Worm (Caenorhabditis elegans) whole organism, early embryonic: Measurements from ENCODE around the gene xpf-1.

Experiments
- ama-1 ChIP-seq: fragments of 150-350 bp; optimal IDR thresholded peaks from 2 replicates; lab custom pipeline; 2014
- ceh-36 ChIP-seq: sonication (generic microtip); optimal IDR thresholded peaks from 2 replicates; lab custom pipeline; 2016; ENCODE audit warnings: missing genetic modification characterization, inconsistent platforms, missing compliant biosample characterization
- pes-1 ChIP-seq: fragments of 200-800 bp; sonication (Bioruptor generic); IDR thresholded peaks from 2 replicates; pipeline ENCODE4 v1.3.6; 2022; ENCODE audit warnings: missing genetic modification reagents, missing genetic modification characterization, missing compliant biosample characterization
- tbx-37 ChIP-seq: fragments of 200-800 bp; sonication (Bioruptor generic); conservative IDR thresholded peaks from 2 replicates; pipeline ENCODE4 v1.3.6; 2022; ENCODE audit warnings: missing genetic modification reagents, missing genetic modification characterization, missing compliant biosample characterization
- tra-4 ChIP-seq: sonication (generic microtip); optimal IDR thresholded peaks from 2 replicates; lab custom pipeline; 2017; ENCODE audit warnings: missing genetic modification characterization, missing compliant biosample characterization

DNA sequence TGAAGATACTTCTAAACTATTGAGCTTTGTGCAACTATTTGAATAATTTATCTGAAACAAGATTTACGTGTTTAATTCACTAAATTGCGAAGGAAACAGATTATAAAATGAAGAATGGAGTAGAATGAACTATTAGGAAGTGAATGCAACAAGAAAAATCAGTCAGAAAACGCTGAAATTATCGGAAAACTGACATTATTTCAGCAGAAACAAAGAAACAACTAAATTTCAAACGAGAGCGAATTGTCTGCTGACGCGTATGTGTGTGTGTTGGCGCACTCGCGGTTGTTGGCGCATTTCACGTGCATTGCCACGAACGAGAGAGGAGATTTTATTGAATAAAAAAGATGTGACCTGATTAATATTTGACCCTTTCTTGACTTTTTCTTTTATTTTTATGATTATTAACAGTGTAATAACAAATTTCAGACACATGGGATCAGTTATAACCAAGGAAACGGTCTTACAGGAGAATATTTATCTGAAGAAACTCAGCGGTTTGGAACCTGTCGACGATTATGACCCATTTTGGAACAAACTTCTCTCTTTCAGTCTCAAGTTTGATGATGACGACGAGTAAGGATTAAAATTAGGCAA is 20.0 kb upstream of the xpf-1 start, which contains the start of the genes trr-1 and C47D12.2:
- TF ChIP-seq ama-1 (no peak), tbx-37 (GFP tag; lab: Robert Waterston, UW) (no peak), ceh-36 (tag; lab: Kevin White, UChicago) (no peak), tra-4 (no peak), pes-1 (GFP tag; lab: Robert Waterston, UW) (no peak)
